Fruit fly (Drosophila melanogaster) whole organism, embryonic: Measurements from ENCODE around the gene Sf3b2.

Source experiments
- CG32532 ChIP-seq: fragments of 200-800 bp; sonication (Bioruptor generic); IDR thresholded peaks from 2 replicates; pipeline ENCODE4 v1.3.6; 2022; ENCODE audit warnings: missing biosample characterization, missing genetic modification characterization
- Hmx ChIP-seq: fragments of 200-800 bp; sonication (Bioruptor generic); optimal IDR thresholded peaks from 2 replicates; lab custom pipeline; 2016; ENCODE audit warnings: missing biosample characterization, missing genetic modification characterization
- Hr39 ChIP-seq: fragments of >200 bp; optimal IDR thresholded peaks from 2 replicates; lab custom pipeline; 2017
- Side ChIP-seq: fragments of 200-800 bp; sonication (Bioruptor generic); optimal IDR thresholded peaks from 2 replicates; lab custom pipeline; 2016; ENCODE audit warnings: missing biosample characterization, missing genetic modification characterization
- Six4 ChIP-seq: fragments of 200-800 bp; sonication (Bioruptor generic); optimal IDR thresholded peaks from 2 replicates; lab custom pipeline; 2016; ENCODE audit warnings: missing biosample characterization, missing genetic modification characterization
- bigmax ChIP-seq: fragments of 200-800 bp; sonication (Bioruptor generic); optimal IDR thresholded peaks from 2 replicates; lab custom pipeline; 2018; ENCODE audit warnings: missing biosample characterization, mild to moderate bottlenecking, missing genetic modification characterization
- crol ChIP-seq: fragments of 200-800 bp; sonication (Bioruptor generic); IDR thresholded peaks from 2 replicates; pipeline ENCODE4 v1.3.6; 2022; ENCODE audit warnings: missing biosample characterization, missing genetic modification characterization
- gt ChIP-seq: fragments of 200-800 bp; sonication (Bioruptor generic); IDR thresholded peaks from 2 replicates; pipeline ENCODE4 v1.3.6; 2022; ENCODE audit warnings: missing biosample characterization, missing genetic modification characterization
- sob ChIP-seq: fragments of 200-800 bp; sonication (Bioruptor generic); IDR thresholded peaks from 2 replicates; pipeline ENCODE4 v1.3.6; 2022; ENCODE audit warnings: missing biosample characterization, missing genetic modification characterization
- usp ChIP-seq: fragments of >200 bp; optimal IDR thresholded peaks from 2 replicates; lab custom pipeline; 2017; ENCODE audit warnings: missing biosample characterization, missing genetic modification characterization

- no peak for TF ChIP-seq CG32532
- no peak for TF ChIP-seq Six4 (GFP tag; lab: Kevin White, UChicago)
- no peak for TF ChIP-seq crol (GFP tag; lab: Robert Waterston, UW)
- no peak for TF ChIP-seq bigmax (GFP tag; lab: Kevin White, UChicago)
- no peak for TF ChIP-seq Hmx (GFP tag; lab: Kevin White, UChicago)
- no peak for TF ChIP-seq Hr39 (lab: Kevin White, UChicago)
- TF ChIP-seq sob (GFP tag; lab: Robert Waterston, UW): no peak
- TF ChIP-seq usp: no peak
- TF ChIP-seq gt: no peak
- TF ChIP-seq Side (GFP tag; lab: Kevin White, UChicago): no peak
Observed at dm6 chr2L:3006194-3006593, 22.8 kb downstream of the Sf3b2 start.
